Worm (Caenorhabditis elegans) whole organism, L4 larva: ENCODE measurements around the gene txdc-17.

ENCODE experiments used
- ctbp-1 ChIP-seq: fragments of 200-800 bp; sonication (Bioruptor generic); IDR thresholded peaks from 2 replicates; pipeline ENCODE4 v1.3.6; 2022; ENCODE audit warnings: missing genetic modification reagents, missing genetic modification characterization, missing compliant biosample characterization
- egl-27 ChIP-seq: sonication (generic microtip); optimal IDR thresholded peaks from 3 replicates; lab custom pipeline; 2017; ENCODE audit warnings: missing biosample characterization, missing genetic modification reagents, missing genetic modification characterization
- lin-39 ChIP-seq: fragments of 150-350 bp; optimal IDR thresholded peaks from 2 replicates; lab custom pipeline; 2014; ENCODE audit warnings: missing biosample characterization, missing genetic modification reagents, missing genetic modification characterization

ce11 chrIII:2800743-2801142, 33.7 kb upstream of the txdc-17 start:
- TF ChIP-seq egl-27 (tag; lab: Kevin White, UChicago) (no peak), ctbp-1 (GFP tag; lab: Robert Waterston, UW) (no peak), lin-39 (no peak)
